Fruit fly (Drosophila melanogaster) whole organism, embryonic: ENCODE results near the gene QIL1.
A peak's percentile ranks its signal among the peaks of the same experiment; 100 is the strongest.

ENCODE experiments used
- Ada2b ChIP-seq: fragments of 200-800 bp; sonication (Bioruptor generic); IDR thresholded peaks from 2 replicates; pipeline ENCODE4 v1.3.6; 2022; ENCODE audit warnings: missing biosample characterization, missing genetic modification characterization
- CG10431 ChIP-seq: fragments of 200-800 bp; sonication (Bioruptor generic); optimal IDR thresholded peaks from 3 replicates; lab custom pipeline; 2018; ENCODE audit warnings: missing biosample characterization, mild to moderate bottlenecking, missing genetic modification characterization
- CG10543 ChIP-seq: fragments of 200-800 bp; sonication (Bioruptor generic); optimal IDR thresholded peaks from 3 replicates; lab custom pipeline; 2017; ENCODE audit warnings: missing biosample characterization, mild to moderate bottlenecking, missing genetic modification characterization, moderate library complexity
- CG10959 ChIP-seq: fragments of 200-800 bp; sonication (Bioruptor generic); IDR thresholded peaks from 2 replicates; pipeline ENCODE4 v1.3.6; 2022; ENCODE audit warnings: missing biosample characterization, missing genetic modification characterization
- CG12299 ChIP-seq: fragments of 200-800 bp; sonication (Bioruptor generic); optimal IDR thresholded peaks from 2 replicates; lab custom pipeline; 2018; ENCODE audit warnings: missing biosample characterization, mild to moderate bottlenecking, missing genetic modification characterization
- CG14667 ChIP-seq: fragments of 200-800 bp; sonication (Bioruptor generic); IDR thresholded peaks from 2 replicates; pipeline ENCODE4 v1.3.6; 2022; ENCODE audit warnings: missing biosample characterization, missing genetic modification characterization
- CG14710 ChIP-seq: fragments of 200-800 bp; sonication (Bioruptor generic); optimal IDR thresholded peaks from 3 replicates; lab custom pipeline; 2019; ENCODE audit warnings: missing biosample characterization, mild to moderate bottlenecking, missing genetic modification characterization, moderate library complexity
- CG1603 ChIP-seq: fragments of 200-800 bp; sonication (Bioruptor generic); optimal IDR thresholded peaks from 2 replicates; lab custom pipeline; 2019; ENCODE audit warnings: missing biosample characterization, mild to moderate bottlenecking, missing genetic modification characterization, moderate library complexity
- CG1647 ChIP-seq: fragments of 200-800 bp; sonication (Bioruptor generic); optimal IDR thresholded peaks from 3 replicates; lab custom pipeline; 2016; ENCODE audit warnings: missing biosample characterization, missing genetic modification characterization
- CG17359 ChIP-seq: fragments of 200-800 bp; sonication (Bioruptor generic); optimal IDR thresholded peaks from 3 replicates; lab custom pipeline; 2018; ENCODE audit warnings: missing biosample characterization, mild to moderate bottlenecking, missing genetic modification characterization, moderate library complexity
- CG17568 ChIP-seq: fragments of 200-800 bp; sonication (Bioruptor generic); optimal IDR thresholded peaks from 2 replicates; lab custom pipeline; 2018; ENCODE audit warnings: missing biosample characterization, mild to moderate bottlenecking, missing genetic modification characterization, moderate library complexity
- CG18599 ChIP-seq: fragments of 200-800 bp; sonication (Bioruptor generic); optimal IDR thresholded peaks from 3 replicates; lab custom pipeline; 2017; ENCODE audit warnings: missing biosample characterization, missing genetic modification characterization, mild to moderate bottlenecking, moderate library complexity, missing genetic modification reagents
- CG2120 ChIP-seq: fragments of 200-800 bp; sonication (Bioruptor generic); optimal IDR thresholded peaks from 3 replicates; lab custom pipeline; 2016; ENCODE audit warnings: missing biosample characterization, missing genetic modification characterization
- CG3065 ChIP-seq: fragments of 200-800 bp; sonication (Bioruptor generic); optimal IDR thresholded peaks from 2 replicates; lab custom pipeline; 2016; ENCODE audit warnings: missing biosample characterization, missing genetic modification characterization
- CG32767 ChIP-seq: fragments of 200-800 bp; sonication (Bioruptor generic); IDR thresholded peaks from 2 replicates; pipeline ENCODE4 v1.3.6; 2022; ENCODE audit warnings: missing biosample characterization, missing genetic modification characterization
- CG3726 ChIP-seq: fragments of 200-800 bp; sonication (Bioruptor generic); IDR thresholded peaks from 3 replicates; pipeline ENCODE4, ENCODE4 v1.3.6; 2022; ENCODE audit warnings: missing biosample characterization, missing genetic modification characterization
- CG43689 ChIP-seq: fragments of 200-800 bp; sonication (Bioruptor generic); IDR thresholded peaks from 2 replicates; pipeline ENCODE4 v1.3.6; 2022; ENCODE audit warnings: missing biosample characterization, missing genetic modification characterization
- CG7372 ChIP-seq: fragments of 200-800 bp; sonication (Bioruptor generic); IDR thresholded peaks from 2 replicates; pipeline ENCODE4 v1.3.6; 2022; ENCODE audit warnings: missing biosample characterization, missing genetic modification characterization
- CG7556 ChIP-seq: fragments of 200-800 bp; sonication (Bioruptor generic); optimal IDR thresholded peaks from 2 replicates; lab custom pipeline; 2017; ENCODE audit warnings: missing biosample characterization, mild to moderate bottlenecking, missing genetic modification characterization
- CG9437 ChIP-seq: fragments of 200-800 bp; sonication (Bioruptor generic); optimal IDR thresholded peaks from 2 replicates; lab custom pipeline; 2018; ENCODE audit warnings: missing biosample characterization, mild to moderate bottlenecking, missing genetic modification characterization
- D ChIP-seq, 2 experiments: fragments of 200-800 bp in 1 of 2; fragments of >200 bp in 1 of 2; sonication (Bioruptor generic) in 1 of 2; optimal IDR thresholded peaks; 2 replicates in 1 of 2; 3 replicates in 1 of 2; lab custom pipeline; 2017; ENCODE audit warnings: mild to moderate bottlenecking in 1 of 2, missing biosample characterization in 1 of 2, missing genetic modification characterization in 1 of 2, missing genetic modification reagents in 1 of 2
- D19A ChIP-seq: fragments of 200-800 bp; optimal IDR thresholded peaks from 3 replicates; lab custom pipeline; 2019; ENCODE audit warnings: missing biosample characterization, mild to moderate bottlenecking, missing genetic modification characterization, moderate library complexity
- Dad ChIP-seq: fragments of 200-800 bp; sonication (Bioruptor generic); optimal IDR thresholded peaks from 3 replicates; lab custom pipeline; 2016; ENCODE audit warnings: missing biosample characterization, missing genetic modification characterization
- E2f1 ChIP-seq: fragments of 200-800 bp; sonication (Bioruptor generic); IDR thresholded peaks from 2 replicates; pipeline ENCODE4 v1.3.6; 2022; ENCODE audit warnings: missing biosample characterization, missing genetic modification characterization
- HmgD ChIP-seq: fragments of 200-800 bp; sonication (Bioruptor generic); optimal IDR thresholded peaks from 3 replicates; lab custom pipeline; 2016; ENCODE audit warnings: missing biosample characterization, missing genetic modification characterization
- Hr51 ChIP-seq, 2 experiments: fragments of 200-800 bp; sonication (Bioruptor generic); optimal IDR thresholded peaks; 2 replicates in 1 of 2; 3 replicates in 1 of 2; lab custom pipeline; 2016 to 2018; ENCODE audit warnings: missing biosample characterization in 2 of 2, missing genetic modification characterization in 2 of 2, mild to moderate bottlenecking in 1 of 2, moderate library complexity in 1 of 2
- Neu2 ChIP-seq: fragments of 200-800 bp; sonication (Bioruptor generic); optimal IDR thresholded peaks from 3 replicates; lab custom pipeline; 2016; ENCODE audit warnings: missing biosample characterization, missing genetic modification characterization, borderline replicate concordance
- Nf-YA ChIP-seq: fragments of 200-800 bp; sonication (Bioruptor generic); IDR thresholded peaks from 2 replicates; pipeline ENCODE4 v1.3.6; 2022; ENCODE audit warnings: missing biosample characterization, missing genetic modification characterization
- Nf-YC ChIP-seq: fragments of 200-800 bp; optimal IDR thresholded peaks from 3 replicates; lab custom pipeline; 2019; ENCODE audit warnings: missing biosample characterization, mild to moderate bottlenecking, missing genetic modification characterization, moderate library complexity
- Sry-β ChIP-seq: fragments of 200-800 bp; sonication (Bioruptor generic); optimal IDR thresholded peaks from 2 replicates; lab custom pipeline; 2018; ENCODE audit warnings: missing biosample characterization, mild to moderate bottlenecking, missing genetic modification characterization, moderate library complexity
- TFAM ChIP-seq: fragments of 200-800 bp; sonication (Bioruptor generic); optimal IDR thresholded peaks from 2 replicates; lab custom pipeline; 2017; ENCODE audit warnings: missing biosample characterization, missing genetic modification characterization, inconsistent platforms
- Vsx1 ChIP-seq: fragments of 200-800 bp; sonication (Bioruptor generic); optimal IDR thresholded peaks from 2 replicates; lab custom pipeline; 2017; ENCODE audit warnings: missing biosample characterization, mild to moderate bottlenecking, missing genetic modification characterization, missing genetic modification reagents
- ac ChIP-seq: fragments of 200-800 bp; sonication (Bioruptor generic); optimal IDR thresholded peaks from 3 replicates; lab custom pipeline; 2017; ENCODE audit warnings: missing biosample characterization, mild to moderate bottlenecking, missing genetic modification characterization
- ase ChIP-seq: fragments of 200-800 bp; sonication (Bioruptor generic); IDR thresholded peaks from 3 replicates; pipeline ENCODE4 v1.3.6; 2022; ENCODE audit warnings: missing biosample characterization, missing genetic modification characterization
- caup ChIP-seq: fragments of 200-800 bp; sonication (Bioruptor generic); optimal IDR thresholded peaks from 3 replicates; lab custom pipeline; 2017; ENCODE audit warnings: missing biosample characterization, mild to moderate bottlenecking, missing genetic modification characterization, moderate library complexity; ENCODE audit not compliant: severe bottlenecking
- chm ChIP-seq: fragments of 200-800 bp; sonication (Bioruptor generic); IDR thresholded peaks from 2 replicates; pipeline ENCODE4 v1.3.6; 2022; ENCODE audit warnings: missing biosample characterization, missing genetic modification characterization
- dan ChIP-seq: fragments of 200-800 bp; sonication (Bioruptor generic); IDR thresholded peaks from 2 replicates; pipeline ENCODE4 v1.3.6; 2022; ENCODE audit warnings: missing biosample characterization, missing genetic modification characterization
- esg ChIP-seq: fragments of 200-800 bp; sonication (Bioruptor generic); conservative IDR thresholded peaks from 2 replicates; pipeline ENCODE4 v1.3.6; 2022; ENCODE audit warnings: missing biosample characterization, missing genetic modification characterization
- fd96Cb ChIP-seq: fragments of 200-800 bp; sonication (Bioruptor generic); optimal IDR thresholded peaks from 2 replicates; lab custom pipeline; 2018; ENCODE audit warnings: missing biosample characterization, mild to moderate bottlenecking, missing genetic modification characterization, moderate library complexity
- kay ChIP-seq: fragments of 200-800 bp; sonication (Bioruptor generic); optimal IDR thresholded peaks from 2 replicates; lab custom pipeline; 2016; ENCODE audit warnings: missing biosample characterization, missing genetic modification characterization
- mam ChIP-seq: fragments of 200-800 bp; sonication (Bioruptor generic); optimal IDR thresholded peaks from 3 replicates; lab custom pipeline; 2016; ENCODE audit warnings: missing biosample characterization, missing genetic modification characterization
- oc ChIP-seq: fragments of 200-800 bp; sonication (Bioruptor generic); optimal IDR thresholded peaks from 2 replicates; lab custom pipeline; 2018; ENCODE audit warnings: missing biosample characterization, mild to moderate bottlenecking, missing genetic modification characterization, moderate library complexity
- pum ChIP-seq: fragments of 200-800 bp; sonication (Bioruptor generic); optimal IDR thresholded peaks from 2 replicates; lab custom pipeline; 2016; ENCODE audit warnings: missing biosample characterization, missing genetic modification characterization
- pzg ChIP-seq: fragments of 200-800 bp; sonication (Bioruptor generic); optimal IDR thresholded peaks from 3 replicates; lab custom pipeline; 2018; ENCODE audit warnings: missing biosample characterization, mild to moderate bottlenecking, missing genetic modification characterization, moderate library complexity
- slou ChIP-seq: fragments of 200-800 bp; sonication (Bioruptor generic); optimal IDR thresholded peaks from 3 replicates; lab custom pipeline; 2016; ENCODE audit warnings: missing biosample characterization, missing genetic modification characterization
- slp2 ChIP-seq: fragments of 200-800 bp; sonication (Bioruptor generic); optimal IDR thresholded peaks from 2 replicates; lab custom pipeline; 2016; ENCODE audit warnings: missing biosample characterization, missing genetic modification characterization
- sob ChIP-seq: fragments of 200-800 bp; sonication (Bioruptor generic); IDR thresholded peaks from 2 replicates; pipeline ENCODE4 v1.3.6; 2022; ENCODE audit warnings: missing biosample characterization, missing genetic modification characterization
- ssp ChIP-seq: fragments of 200-800 bp; sonication (Bioruptor generic); IDR thresholded peaks from 2 replicates; pipeline ENCODE4 v1.3.6; 2022; ENCODE audit warnings: missing biosample characterization, missing genetic modification characterization
- tap ChIP-seq: fragments of 200-800 bp; optimal IDR thresholded peaks from 3 replicates; lab custom pipeline; 2019; ENCODE audit warnings: missing biosample characterization, mild to moderate bottlenecking, missing genetic modification characterization, moderate library complexity
- wek ChIP-seq: fragments of 200-800 bp; sonication (Bioruptor generic); optimal IDR thresholded peaks from 3 replicates; lab custom pipeline; 2018; ENCODE audit warnings: missing biosample characterization, mild to moderate bottlenecking, missing genetic modification characterization, moderate library complexity

QIL1 gene

dm6 chr3L:17428779-17429178 is 37.0 kb upstream of the QIL1 start, which contains the start of gene Gorab (continued):
- TF ChIP-seq CG1647 (peak; percentile 70), tap (tag; lab: Kevin White, UChicago) (peak; percentile 69), Vsx1 (peak; percentile 87), Nf-YC (peak; percentile 67), sob (GFP tag; lab: Robert Waterston, UW) (peak; percentile 94), Neu2 (GFP tag; lab: Kevin White, UChicago) (no peak), TFAM (no peak), mam (GFP tag; lab: Kevin White, UChicago) (peak; percentile 89), D (optimal IDR thresholded peaks at IDR 0.05; lab: Kevin White, UChicago) (no peak), D (GFP tag; optimal IDR thresholded peaks at IDR 0.05; lab: Kevin White, UChicago) (peak; percentile 78), CG10543 (GFP tag; lab: Kevin White, UChicago) (peak; percentile 61), CG14667 (GFP tag; lab: Robert Waterston, UW) (peak; percentile 95), wek (GFP tag; lab: Kevin White, UChicago) (no peak), CG7556 (GFP tag; lab: Kevin White, UChicago) (peak; percentile 47), CG2120 (GFP tag; lab: Kevin White, UChicago) (peak; percentile 93), pum (GFP tag; lab: Kevin White, UChicago) (peak; percentile 60), oc (tag; lab: Kevin White, UChicago) (peak; percentile 80), caup (GFP tag; lab: Kevin White, UChicago) (peak; percentile 85), ase (GFP tag; lab: Robert Waterston, UW) (peak; percentile 97), ssp (peak; percentile 96), CG17568 (peak; percentile 68), CG14710 (tag; lab: Kevin White, UChicago) (peak; percentile 94), Dad (GFP tag; lab: Kevin White, UChicago) (peak; percentile 73), Hr51 (GFP tag; optimal IDR thresholded peaks at IDR 0.05; lab: Kevin White, UChicago) (peak; percentile 77 to 82), CG3065 (GFP tag; lab: Kevin White, UChicago) (peak; percentile 46), CG1603 (tag; lab: Kevin White, UChicago) (no peak), Sry-β (GFP tag; lab: Kevin White, UChicago) (peak; percentile 11), CG10431 (GFP tag; lab: Kevin White, UChicago) (peak; percentile 53), CG43689 (GFP tag; lab: Robert Waterston, UW) (peak; percentile 83), CG7372 (GFP tag; lab: Robert Waterston, UW) (peak; percentile 95), CG17359 (tag; lab: Kevin White, UChicago) (peak; percentile 88), E2f1 (peak; percentile 96), CG9437 (peak; percentile 58), dan (GFP tag; lab: Robert Waterston, UW) (peak; percentile 91), CG10959 (GFP tag; lab: Robert Waterston, UW) (peak; percentile 94), fd96Cb (peak; percentile 87), kay (GFP tag; lab: Kevin White, UChicago) (peak; percentile 85), slou (GFP tag; lab: Kevin White, UChicago) (peak; percentile 79), CG18599 (GFP tag; lab: Kevin White, UChicago) (peak; percentile 80), CG32767 (GFP tag; lab: Robert Waterston, UW) (peak; percentile 89), esg (GFP tag; lab: Robert Waterston, UW) (peak; percentile 96), Nf-YA (GFP tag; lab: Robert Waterston, UW) (peak; percentile 86), chm (GFP tag; lab: Robert Waterston, UW) (peak; percentile 89), D19A (tag; lab: Kevin White, UChicago) (peak; percentile 88), CG12299 (peak; percentile 26), pzg (peak; percentile 54), Ada2b (GFP tag; lab: Robert Waterston, UW) (peak; percentile 96), slp2 (GFP tag; lab: Kevin White, UChicago) (peak; percentile 72), HmgD (peak; percentile 44), ac (GFP tag; lab: Kevin White, UChicago) (peak; percentile 13), CG3726 (peak; percentile 94; the same call in 2 of the 3 replicates)
